Worm (Caenorhabditis elegans) whole organism, L4/young adult: ENCODE data around the gene ule-2.

ENCODE experiments used
- W03F9.2 ChIP-seq: fragments of 150-350 bp; optimal IDR thresholded peaks from 2 replicates; lab custom pipeline; 2014; ENCODE audit warnings: missing biosample characterization, missing genetic modification characterization
- him-1 ChIP-seq: sonication (generic microtip); optimal IDR thresholded peaks from 2 replicates; lab custom pipeline; 2016; ENCODE audit warnings: missing genotype, missing genetic modification reagents, missing genetic modification characterization, missing compliant biosample characterization

ce11 chrIV:14617985-14618384 is 16.9 kb upstream of the ule-2 start:
- TF ChIP-seq W03F9.2 (tag; lab: Kevin White, UChicago), result no peak
- no peak for TF ChIP-seq him-1 (tag; lab: Kevin White, UChicago)
